Fruit fly (Drosophila melanogaster): ENCODE measurements around the gene CG43675.

- no peak for TF ChIP-seq Pif1A (GFP tag; optimal IDR thresholded peaks at IDR 0.05)
- no peak for TF ChIP-seq Pif1B (GFP tag; optimal IDR thresholded peaks at IDR 0.05)
- TF ChIP-seq D1 (tag; optimal IDR thresholded peaks at IDR 0.05), result no peak
- no peak for TF ChIP-seq CG34367 (tag; optimal IDR thresholded peaks at IDR 0.05)
- no peak for TF ChIP-seq CG10348 (GFP tag; IDR thresholded peaks at IDR 0.05)
- no peak for TF ChIP-seq EcR (GFP tag; optimal IDR thresholded peaks at IDR 0.05)
- no peak for TF ChIP-seq CG8301 (tag; optimal IDR thresholded peaks at IDR 0.05)
- no peak for TF ChIP-seq CG13204 (GFP tag; optimal IDR thresholded peaks at IDR 0.05)
Measured at dm6 chr3R:9331861-9332260, 23.4 kb upstream of the CG43675 start, which contains the start of gene CG16749.

All from whole organism, pupa.